Worm (Caenorhabditis elegans) whole organism, L3 larva: ENCODE data around the gene gpr-2.

Experiments used
- R02D3.7 ChIP-seq: fragments of 150-350 bp; optimal IDR thresholded peaks from 2 replicates; lab custom pipeline; 2014; ENCODE audit warnings: missing biosample characterization, missing genetic modification characterization
- ZK546.5 ChIP-seq: sonication (generic microtip); optimal IDR thresholded peaks from 2 replicates; lab custom pipeline; 2017; ENCODE audit warnings: missing biosample characterization, missing genetic modification characterization
- aly-2 ChIP-seq: fragments of 150-350 bp; optimal IDR thresholded peaks from 2 replicates; lab custom pipeline; 2014; ENCODE audit warnings: missing biosample characterization, missing genetic modification characterization
- ama-1 ChIP-seq: fragments of 150-350 bp; optimal IDR thresholded peaks from 2 replicates; lab custom pipeline; 2018
- ceh-82 ChIP-seq: fragments of 150-350 bp; optimal IDR thresholded peaks from 2 replicates; lab custom pipeline; 2014; ENCODE audit warnings: missing biosample characterization, missing genetic modification characterization
- daf-12 ChIP-seq: fragments of 150-350 bp; optimal IDR thresholded peaks from 2 replicates; lab custom pipeline; 2014; ENCODE audit warnings: missing biosample characterization, missing genetic modification reagents, missing genetic modification characterization
- egl-27 ChIP-seq: sonication (generic microtip); optimal IDR thresholded peaks from 4 replicates; lab custom pipeline; 2017; ENCODE audit warnings: missing biosample characterization, missing genetic modification reagents, missing genetic modification characterization
- egl-5 ChIP-seq: fragments of 150-350 bp; optimal IDR thresholded peaks from 2 replicates; lab custom pipeline; 2017; ENCODE audit warnings: missing biosample characterization, missing genetic modification reagents, missing genetic modification characterization, inconsistent platforms
- elt-1 ChIP-seq: fragments of 150-350 bp; optimal IDR thresholded peaks from 2 replicates; lab custom pipeline; 2014; ENCODE audit warnings: missing biosample characterization, missing genetic modification characterization
- elt-2 ChIP-seq: sonication (generic microtip); optimal IDR thresholded peaks from 2 replicates; lab custom pipeline; 2016; ENCODE audit warnings: missing genetic modification reagents, mild to moderate bottlenecking, missing genetic modification characterization, missing compliant biosample characterization
- elt-3 ChIP-seq, 3 experiments: fragments of 150-350 bp in 1 of 3; sonication (generic microtip) in 2 of 3; optimal IDR thresholded peaks; 2 replicates in 2 of 3; 4 replicates in 1 of 3; lab custom pipeline; 2014 to 2017; ENCODE audit warnings: missing biosample characterization in 3 of 3, missing genetic modification characterization in 3 of 3
- eor-1 ChIP-seq, 2 experiments: fragments of 150-350 bp; optimal IDR thresholded peaks; 2 replicates each; lab custom pipeline; 2014 to 2018; ENCODE audit warnings: missing biosample characterization in 2 of 2, missing genetic modification characterization in 2 of 2
- fkh-10 ChIP-seq: sonication (generic microtip); optimal IDR thresholded peaks from 2 replicates; lab custom pipeline; 2017; ENCODE audit warnings: missing biosample characterization, missing genetic modification reagents, missing genetic modification characterization
- fkh-2 ChIP-seq: fragments of 150-350 bp; optimal IDR thresholded peaks from 2 replicates; lab custom pipeline; 2014; ENCODE audit warnings: missing biosample characterization, missing genetic modification reagents, missing genetic modification characterization
- fos-1 ChIP-seq: fragments of 150-350 bp; optimal IDR thresholded peaks from 2 replicates; lab custom pipeline; 2014; ENCODE audit warnings: missing biosample characterization, missing genetic modification characterization
- hmg-11 ChIP-seq: sonication (generic microtip); optimal IDR thresholded peaks from 2 replicates; lab custom pipeline; 2016; ENCODE audit warnings: missing genetic modification characterization, missing compliant biosample characterization
- lin-15B ChIP-seq: fragments of 150-350 bp; optimal IDR thresholded peaks from 2 replicates; lab custom pipeline; 2014; ENCODE audit warnings: missing biosample characterization, missing genetic modification characterization
- lin-39 ChIP-seq: fragments of 150-350 bp; optimal IDR thresholded peaks from 2 replicates; lab custom pipeline; 2018; ENCODE audit warnings: missing biosample characterization, missing genetic modification reagents, missing genetic modification characterization
- lsy-12 ChIP-seq: sonication (generic microtip); optimal IDR thresholded peaks from 2 replicates; lab custom pipeline; 2016; ENCODE audit warnings: mild to moderate bottlenecking, missing genetic modification characterization, missing compliant biosample characterization
- mdl-1 ChIP-seq: fragments of 150-350 bp; optimal IDR thresholded peaks from 2 replicates; lab custom pipeline; 2014; ENCODE audit warnings: missing biosample characterization, missing genetic modification characterization
- nfya-1 ChIP-seq: sonication (generic microtip); optimal IDR thresholded peaks from 2 replicates; lab custom pipeline; 2017; ENCODE audit warnings: missing genetic modification characterization, mild to moderate bottlenecking, missing compliant biosample characterization, antibody characterized with exemption, moderate library complexity; ENCODE audit not compliant: insufficient read depth
- nhr-11 ChIP-seq: fragments of 150-350 bp; optimal IDR thresholded peaks from 2 replicates; lab custom pipeline; 2014; ENCODE audit warnings: missing biosample characterization, missing genetic modification characterization
- nhr-12 ChIP-seq: fragments of 150-350 bp; optimal IDR thresholded peaks from 2 replicates; lab custom pipeline; 2014; ENCODE audit warnings: missing biosample characterization, missing genetic modification characterization
- nhr-23 ChIP-seq: fragments of 150-350 bp; optimal IDR thresholded peaks from 2 replicates; lab custom pipeline; 2014; ENCODE audit warnings: missing biosample characterization, missing genetic modification reagents, missing genetic modification characterization
- nhr-237 ChIP-seq: fragments of 150-350 bp; optimal IDR thresholded peaks from 2 replicates; lab custom pipeline; 2014; ENCODE audit warnings: missing biosample characterization, missing genetic modification characterization
- nhr-28 ChIP-seq: fragments of 150-350 bp; optimal IDR thresholded peaks from 2 replicates; lab custom pipeline; 2014; ENCODE audit warnings: missing biosample characterization, missing genetic modification characterization
- nhr-67 ChIP-seq: fragments of 150-350 bp; optimal IDR thresholded peaks from 2 replicates; lab custom pipeline; 2014; ENCODE audit warnings: missing biosample characterization, missing genetic modification characterization
- nhr-77 ChIP-seq: fragments of 150-350 bp; optimal IDR thresholded peaks from 2 replicates; lab custom pipeline; 2014; ENCODE audit warnings: missing biosample characterization, missing genetic modification characterization
- pha-4 ChIP-seq: fragments of 150-350 bp; optimal IDR thresholded peaks from 2 replicates; lab custom pipeline; 2014; ENCODE audit warnings: missing biosample characterization, missing genetic modification reagents, missing genetic modification characterization
- pqm-1 ChIP-seq: fragments of 150-350 bp; optimal IDR thresholded peaks from 2 replicates; lab custom pipeline; 2017; ENCODE audit warnings: missing biosample characterization, missing genetic modification characterization, inconsistent platforms
- sea-2 ChIP-seq: fragments of 150-350 bp; sonication (generic microtip); optimal IDR thresholded peaks from 4 replicates; lab custom pipeline; 2014; ENCODE audit warnings: missing biosample characterization, missing genetic modification reagents, missing genetic modification characterization
- skn-1 ChIP-seq: fragments of 150-350 bp; optimal IDR thresholded peaks from 2 replicates; lab custom pipeline; 2014; ENCODE audit warnings: missing biosample characterization, missing genetic modification characterization
- snpc-4 ChIP-seq: fragments of 150-350 bp; optimal IDR thresholded peaks from 2 replicates; lab custom pipeline; 2014; ENCODE audit warnings: missing biosample characterization, missing genetic modification characterization
- tbx-2 ChIP-seq: sonication (generic microtip); optimal IDR thresholded peaks from 2 replicates; lab custom pipeline; 2016; ENCODE audit warnings: mild to moderate bottlenecking, missing genetic modification characterization, missing compliant biosample characterization
- unc-39 ChIP-seq: sonication (generic microtip); optimal IDR thresholded peaks from 4 replicates; lab custom pipeline; 2017; ENCODE audit warnings: missing biosample characterization, missing genetic modification characterization
- ztf-11 ChIP-seq: fragments of 150-350 bp; optimal IDR thresholded peaks from 2 replicates; lab custom pipeline; 2014; ENCODE audit warnings: missing biosample characterization, missing genetic modification characterization

Gene gpr-2

ce11 chrIII:9393114-9393780, at the start of gene gpr-2, which contains the start of gene rgr-1:
Gene gpr-2, minus strand, starts transcription at chrIII:9393164.
Gene rgr-1, plus strand, starts transcription at chrIII:9393730.
- TF ChIP-seq nhr-11 (tag; lab: Kevin White, UChicago) (no peak), lsy-12 (no peak), elt-2 (no peak), pqm-1 (tag; lab: Kevin White, UChicago) (no peak), mdl-1 (tag; lab: Kevin White, UChicago) (no peak), sea-2 (GFP tag; lab: Kevin White, UChicago) (no peak), egl-5 (tag; lab: Kevin White, UChicago) (no peak), eor-1 (tag; optimal IDR thresholded peaks at IDR 0.05; lab: Kevin White, UChicago) (no peak), hmg-11 (peak; percentile 36), R02D3.7 (no peak), elt-3 (tag; optimal IDR thresholded peaks at IDR 0.05; lab: Kevin White, UChicago) (no peak), ztf-11 (tag; lab: Kevin White, UChicago) (no peak), skn-1 (tag; lab: Kevin White, UChicago) (peak; percentile 29), snpc-4 (tag; lab: Kevin White, UChicago) (peak; percentile 35), fkh-2 (no peak), egl-27 (tag; lab: Kevin White, UChicago) (no peak), daf-12 (tag; lab: Kevin White, UChicago) (no peak), ceh-82 (tag; lab: Kevin White, UChicago) (no peak), nfya-1 (tag; lab: Kevin White, UChicago) (peak; percentile 53), elt-1 (tag; lab: Kevin White, UChicago) (no peak), nhr-12 (tag; lab: Kevin White, UChicago) (no peak), pha-4 (tag; lab: Kevin White, UChicago) (peak; percentile 47), nhr-23 (tag; lab: Kevin White, UChicago) (peak; percentile 38), lin-15B (tag; lab: Kevin White, UChicago) (peak; percentile 46), fos-1 (tag; lab: Kevin White, UChicago) (no peak)

- TF ChIP-seq skn-1 (tag; lab: Kevin White, UChicago), result no peak
- TF ChIP-seq elt-2, result peak; percentile 3
- TF ChIP-seq ama-1 (lab: Kevin White, UChicago), result peak; percentile 4
- TF ChIP-seq, all 47 proteins: peak for 2
These were observed 48.2 kb upstream of the gpr-2 start, which contains the start of gene emb-30 for ce11 chrIII:9441133-9441532. Gene emb-30, minus strand, starts transcription at chrIII:9441460.

- TF ChIP-seq tbx-2 (no peak), lsy-12 (no peak), snpc-4 (tag; lab: Kevin White, UChicago) (no peak), aly-2 (tag; lab: Kevin White, UChicago) (no peak), nhr-11 (tag; lab: Kevin White, UChicago) (no peak), daf-12 (tag; lab: Kevin White, UChicago) (no peak), nhr-77 (no peak), ztf-11 (tag; lab: Kevin White, UChicago) (no peak), unc-39 (tag; lab: Kevin White, UChicago) (no peak), nhr-12 (tag; lab: Kevin White, UChicago) (no peak), R02D3.7 (no peak), lin-39 (tag; lab: Kevin White, UChicago) (no peak), nhr-237 (tag; lab: Kevin White, UChicago) (no peak), skn-1 (tag; lab: Kevin White, UChicago) (no peak), sea-2 (GFP tag; lab: Kevin White, UChicago) (no peak), egl-5 (tag; lab: Kevin White, UChicago) (no peak), nfya-1 (tag; lab: Kevin White, UChicago) (no peak), nhr-28 (tag; lab: Kevin White, UChicago) (no peak), ZK546.5 (no peak), elt-1 (tag; lab: Kevin White, UChicago) (no peak)
These were observed 46.4 kb upstream of the gpr-2 start, which contains the start of gene F54C8.1 for ce11 chrIII:9439399-9439798. Gene F54C8.1, plus strand, starts transcription at chrIII:9439699.

ce11 chrIII:9434999-9435398, 42.0 kb upstream of the gpr-2 start:
- TF ChIP-seq unc-39 (tag; lab: Kevin White, UChicago) (no peak), daf-12 (tag; lab: Kevin White, UChicago) (no peak), nhr-67 (tag; lab: Kevin White, UChicago) (no peak), fkh-10 (GFP tag; lab: Kevin White, UChicago) (no peak), eor-1 (tag; optimal IDR thresholded peaks at IDR 0.05; lab: Kevin White, UChicago) (no peak)
